Fruit fly (Drosophila melanogaster) whole organism, embryonic: ENCODE measurements around the gene RhoGAP19D.

ENCODE experiments used
- ATbp ChIP-seq: fragments of 200-800 bp; sonication (Bioruptor generic); optimal IDR thresholded peaks from 2 replicates; lab custom pipeline; 2017; ENCODE audit warnings: missing biosample characterization, mild to moderate bottlenecking, missing genetic modification characterization, missing genetic modification reagents
- Antp ChIP-seq: fragments of 200-800 bp; sonication (Bioruptor generic); optimal IDR thresholded peaks from 3 replicates; lab custom pipeline; 2016; ENCODE audit warnings: missing biosample characterization, missing genetic modification characterization
- Atf6 ChIP-seq: fragments of 200-800 bp; sonication (Bioruptor generic); IDR thresholded peaks from 2 replicates; pipeline ENCODE4 v1.3.6; 2022; ENCODE audit warnings: missing biosample characterization, missing genetic modification characterization
- Awh ChIP-seq: fragments of 200-800 bp; sonication (Bioruptor generic); IDR thresholded peaks from 2 replicates; pipeline ENCODE4, ENCODE4 v1.3.6; 2022; ENCODE audit warnings: missing biosample characterization, missing genetic modification characterization
- BtbVII ChIP-seq: fragments of 200-800 bp; sonication (Bioruptor generic); optimal IDR thresholded peaks from 3 replicates; lab custom pipeline; 2017; ENCODE audit warnings: missing biosample characterization, mild to moderate bottlenecking, missing genetic modification characterization
- CG10209 ChIP-seq: fragments of 200-800 bp; sonication (Bioruptor generic); optimal IDR thresholded peaks from 3 replicates; lab custom pipeline; 2017; ENCODE audit warnings: missing biosample characterization, mild to moderate bottlenecking, missing genetic modification characterization, missing genetic modification reagents
- CG11247 ChIP-seq: fragments of 200-800 bp; sonication (Bioruptor generic); IDR thresholded peaks from 2 replicates; pipeline ENCODE4 v1.3.6; 2022; ENCODE audit warnings: missing biosample characterization, missing genetic modification characterization
- CG11560 ChIP-seq: fragments of 200-800 bp; sonication (Bioruptor generic); IDR thresholded peaks from 3 replicates; pipeline ENCODE4 v1.3.6; 2022; ENCODE audit warnings: missing biosample characterization, missing genetic modification characterization
- CG13123 ChIP-seq: fragments of 200-800 bp; sonication (Bioruptor generic); optimal IDR thresholded peaks from 2 replicates; lab custom pipeline; 2016; ENCODE audit warnings: missing biosample characterization, missing genetic modification characterization
- CG13424 ChIP-seq: fragments of 200-800 bp; sonication (Bioruptor generic); optimal IDR thresholded peaks from 2 replicates; lab custom pipeline; 2019; ENCODE audit warnings: missing biosample characterization, mild to moderate bottlenecking, missing genetic modification characterization, moderate library complexity
- CG13775 ChIP-seq: fragments of 200-800 bp; sonication (Bioruptor generic); optimal IDR thresholded peaks from 3 replicates; lab custom pipeline; 2017; ENCODE audit warnings: missing biosample characterization, mild to moderate bottlenecking, missing genetic modification characterization
- CG1529 ChIP-seq: fragments of 200-800 bp; sonication (Bioruptor generic); optimal IDR thresholded peaks from 3 replicates; lab custom pipeline; 2018; ENCODE audit warnings: missing biosample characterization, missing genetic modification characterization
- CG1602 ChIP-seq: fragments of 200-800 bp; sonication (Bioruptor generic); optimal IDR thresholded peaks from 3 replicates; lab custom pipeline; 2016; ENCODE audit warnings: missing biosample characterization, missing genetic modification characterization
- CG16815 ChIP-seq: fragments of 200-800 bp; sonication (Bioruptor generic); optimal IDR thresholded peaks from 3 replicates; lab custom pipeline; 2017; ENCODE audit warnings: missing biosample characterization, mild to moderate bottlenecking, missing genetic modification characterization
- CG1792 ChIP-seq: fragments of 200-800 bp; sonication (Bioruptor generic); optimal IDR thresholded peaks from 2 replicates; lab custom pipeline; 2016; ENCODE audit warnings: missing biosample characterization, missing genetic modification characterization
- CG2712 ChIP-seq: fragments of 200-800 bp; optimal IDR thresholded peaks from 3 replicates; lab custom pipeline; 2019; ENCODE audit warnings: missing biosample characterization, mild to moderate bottlenecking, missing genetic modification characterization, moderate library complexity
- CG2875 ChIP-seq: fragments of 200-800 bp; sonication (Bioruptor generic); optimal IDR thresholded peaks from 2 replicates; lab custom pipeline; 2017; ENCODE audit warnings: missing biosample characterization, mild to moderate bottlenecking, missing genetic modification characterization, missing genetic modification reagents
- CG2889 ChIP-seq: fragments of 200-800 bp; sonication (Bioruptor generic); IDR thresholded peaks from 3 replicates; pipeline ENCODE4 v1.3.6; 2022; ENCODE audit warnings: missing biosample characterization, missing genetic modification characterization
- CG3281 ChIP-seq: fragments of 200-800 bp; sonication (Bioruptor generic); optimal IDR thresholded peaks from 3 replicates; lab custom pipeline; 2017; ENCODE audit warnings: missing biosample characterization, mild to moderate bottlenecking, missing genetic modification characterization
- CG4328 ChIP-seq: fragments of 200-800 bp; sonication (Bioruptor generic); optimal IDR thresholded peaks from 3 replicates; lab custom pipeline; 2017; ENCODE audit warnings: missing biosample characterization, missing genetic modification reagents, missing genetic modification characterization
- CG4730 ChIP-seq: fragments of 200-800 bp; sonication (Bioruptor generic); IDR thresholded peaks from 2 replicates; pipeline ENCODE4 v1.3.6; 2022; ENCODE audit warnings: missing biosample characterization, missing genetic modification characterization
- CG4820 ChIP-seq: fragments of 200-800 bp; sonication (Bioruptor generic); optimal IDR thresholded peaks from 3 replicates; lab custom pipeline; 2016; ENCODE audit warnings: missing biosample characterization, missing genetic modification characterization
- CG5180 ChIP-seq: fragments of 200-800 bp; sonication (Bioruptor generic); optimal IDR thresholded peaks from 3 replicates; lab custom pipeline; 2017; ENCODE audit warnings: missing biosample characterization, missing genetic modification characterization, mild to moderate bottlenecking, moderate library complexity, missing genetic modification reagents
- CG9215 ChIP-seq: fragments of 200-800 bp; sonication (Bioruptor generic); IDR thresholded peaks from 2 replicates; pipeline ENCODE4 v1.3.6; 2022; ENCODE audit warnings: missing biosample characterization, missing genetic modification characterization
- CkIIα-i1 ChIP-seq: fragments of 200-800 bp; sonication (Bioruptor generic); IDR thresholded peaks from 2 replicates; pipeline ENCODE4 v1.3.6; 2022; ENCODE audit warnings: missing biosample characterization, missing genetic modification characterization
- CoRest ChIP-seq: fragments of 200-800 bp; sonication (Bioruptor generic); optimal IDR thresholded peaks from 3 replicates; lab custom pipeline; 2018; ENCODE audit warnings: missing biosample characterization, mild to moderate bottlenecking, missing genetic modification characterization, moderate library complexity
- HHEX ChIP-seq: fragments of 200-800 bp; sonication (Bioruptor generic); optimal IDR thresholded peaks from 3 replicates; lab custom pipeline; 2017; ENCODE audit warnings: missing biosample characterization, mild to moderate bottlenecking, missing genetic modification characterization, missing genetic modification reagents
- HLH54F ChIP-seq: fragments of 200-800 bp; sonication (Bioruptor generic); optimal IDR thresholded peaks from 3 replicates; lab custom pipeline; 2016; ENCODE audit warnings: missing biosample characterization, missing genetic modification characterization
- NK7.1 ChIP-seq: fragments of 200-800 bp; sonication (Bioruptor generic); optimal IDR thresholded peaks from 3 replicates; lab custom pipeline; 2016; ENCODE audit warnings: missing biosample characterization, missing genetic modification characterization
- NfI ChIP-seq: fragments of 200-800 bp; sonication (Bioruptor generic); optimal IDR thresholded peaks from 3 replicates; lab custom pipeline; 2018; ENCODE audit warnings: missing biosample characterization, mild to moderate bottlenecking, missing genetic modification characterization, moderate library complexity
- Rfx ChIP-seq: fragments of 200-800 bp; sonication (Bioruptor generic); IDR thresholded peaks from 2 replicates; pipeline ENCODE4 v1.3.6; 2022; ENCODE audit warnings: missing biosample characterization, missing genetic modification characterization
- aop ChIP-seq: fragments of 200-800 bp; sonication (Bioruptor generic); IDR thresholded peaks from 2 replicates; pipeline ENCODE4 v1.3.6; 2022; ENCODE audit warnings: missing biosample characterization, missing genetic modification characterization
- az2 ChIP-seq: fragments of 200-800 bp; sonication (Bioruptor generic); optimal IDR thresholded peaks from 3 replicates; lab custom pipeline; 2016; ENCODE audit warnings: missing biosample characterization, missing genetic modification characterization
- bcd ChIP-seq: fragments of 200-800 bp; sonication (Bioruptor generic); optimal IDR thresholded peaks from 2 replicates; lab custom pipeline; 2017; ENCODE audit warnings: missing biosample characterization, mild to moderate bottlenecking, missing genetic modification characterization
- cato ChIP-seq: fragments of 200-800 bp; sonication (Bioruptor generic); optimal IDR thresholded peaks from 2 replicates; lab custom pipeline; 2016; ENCODE audit warnings: missing biosample characterization, missing genetic modification characterization, borderline replicate concordance
- crc ChIP-seq: fragments of 200-800 bp; sonication (Bioruptor generic); optimal IDR thresholded peaks from 2 replicates; lab custom pipeline; 2016; ENCODE audit warnings: missing biosample characterization, missing genetic modification characterization
- croc ChIP-seq: fragments of 200-800 bp; sonication (Bioruptor generic); conservative IDR thresholded peaks from 3 replicates; pipeline ENCODE4 v1.3.6; 2022; ENCODE audit warnings: missing biosample characterization, missing genetic modification characterization
- dpn ChIP-seq, 2 experiments: fragments of 200-800 bp; sonication (Bioruptor generic); optimal IDR thresholded peaks; 3 replicates each; lab custom pipeline; 2016; ENCODE audit warnings: missing biosample characterization in 2 of 2, missing genetic modification characterization in 2 of 2
- fu2 ChIP-seq: fragments of 200-800 bp; sonication (Bioruptor generic); optimal IDR thresholded peaks from 2 replicates; lab custom pipeline; 2016; ENCODE audit warnings: missing biosample characterization, missing genetic modification characterization
- ind ChIP-seq: fragments of 200-800 bp; sonication (Bioruptor generic); optimal IDR thresholded peaks from 3 replicates; lab custom pipeline; 2016; ENCODE audit warnings: missing biosample characterization, missing genetic modification characterization
- jigr1 ChIP-seq: fragments of 200-800 bp; sonication (Bioruptor generic); IDR thresholded peaks from 3 replicates; pipeline ENCODE4 v1.3.6; 2022; ENCODE audit warnings: missing biosample characterization, missing genetic modification characterization
- mam ChIP-seq: fragments of 200-800 bp; sonication (Bioruptor generic); optimal IDR thresholded peaks from 3 replicates; lab custom pipeline; 2016; ENCODE audit warnings: missing biosample characterization, missing genetic modification characterization
- onecut ChIP-seq: fragments of 200-800 bp; sonication (Bioruptor generic); IDR thresholded peaks from 2 replicates; pipeline ENCODE4 v1.3.6; 2022; ENCODE audit warnings: missing biosample characterization, missing genetic modification characterization
- psq ChIP-seq: fragments of 200-800 bp; sonication (Bioruptor generic); optimal IDR thresholded peaks from 2 replicates; lab custom pipeline; 2017; ENCODE audit warnings: missing biosample characterization, missing genetic modification characterization
- sens-2 ChIP-seq: fragments of 200-800 bp; sonication (Bioruptor generic); IDR thresholded peaks from 2 replicates; pipeline ENCODE4 v1.3.6; 2022; ENCODE audit warnings: missing biosample characterization, missing genetic modification characterization
- sisA ChIP-seq: fragments of 200-800 bp; sonication (Bioruptor generic); IDR thresholded peaks from 2 replicates; pipeline ENCODE4 v1.3.6; 2022; ENCODE audit warnings: missing biosample characterization, missing genetic modification characterization
- slbo ChIP-seq: fragments of 200-800 bp; sonication (Bioruptor generic); IDR thresholded peaks from 2 replicates; pipeline ENCODE4 v1.3.6; 2022; ENCODE audit warnings: missing biosample characterization, missing genetic modification characterization
- stc ChIP-seq: fragments of 200-800 bp; sonication (Bioruptor generic); IDR thresholded peaks from 2 replicates; pipeline ENCODE4 v1.3.6; 2022; ENCODE audit warnings: missing biosample characterization, missing genetic modification characterization
- tgo ChIP-seq: fragments of 200-800 bp; sonication (Bioruptor generic); IDR thresholded peaks from 3 replicates; pipeline ENCODE4 v1.3.6; 2022; ENCODE audit warnings: missing biosample characterization, missing genetic modification characterization
- tin ChIP-seq: fragments of 200-800 bp; sonication (Bioruptor generic); optimal IDR thresholded peaks from 3 replicates; lab custom pipeline; 2016; ENCODE audit warnings: missing biosample characterization, missing genetic modification characterization
- unpg ChIP-seq: fragments of 200-800 bp; sonication (Bioruptor generic); optimal IDR thresholded peaks from 3 replicates; lab custom pipeline; 2018; ENCODE audit warnings: missing biosample characterization, mild to moderate bottlenecking, missing genetic modification characterization, moderate library complexity

RhoGAP19D gene

dm6 chrX:20519049-20519448 lies 8.6 kb upstream of the RhoGAP19D start (continued):
- peak; percentile 43 for TF ChIP-seq CG2712 (tag; lab: Kevin White, UChicago)
- no peak for TF ChIP-seq CG13123 (GFP tag; lab: Kevin White, UChicago)
- peak; percentile 27 for TF ChIP-seq CG4820 (GFP tag; lab: Kevin White, UChicago)
- TF ChIP-seq Rfx (GFP tag; lab: Robert Waterston, UW) = peak; percentile 37; the same call in 1 of the 2 replicates
- TF ChIP-seq tgo (GFP tag; lab: Robert Waterston, UW) = peak; percentile 45; the same call in 2 of the 3 replicates
- peak; percentile 68 for TF ChIP-seq slbo (GFP tag; lab: Robert Waterston, UW)
- TF ChIP-seq CG1602 (GFP tag; lab: Kevin White, UChicago) = peak; percentile 19
- peak; percentile 26 for TF ChIP-seq CG1529 (GFP tag; lab: Kevin White, UChicago)
- peak; percentile 35; the same call in 1 of the 2 replicates for TF ChIP-seq Atf6 (GFP tag; lab: Robert Waterston, UW)
- TF ChIP-seq CG5180 (GFP tag; lab: Kevin White, UChicago) = no peak
- 0 out of 3 replicates have a peak, but pooled peaks have one; percentile 30 for TF ChIP-seq jigr1 (GFP tag; lab: Robert Waterston, UW)
- no peak; the same call in 1 of the 2 replicates for TF ChIP-seq CG11247
- TF ChIP-seq CkIIα-i1 (GFP tag; lab: Robert Waterston, UW) = no peak
- peak; percentile 30; the same call in 1 of the 2 replicates for TF ChIP-seq sens-2 (GFP tag; lab: Robert Waterston, UW)
- TF ChIP-seq stc (GFP tag; lab: Robert Waterston, UW) = peak; percentile 52; the same call in 1 of the 2 replicates
- TF ChIP-seq psq (GFP tag; lab: Kevin White, UChicago) = no peak
- TF ChIP-seq sisA (GFP tag; lab: Robert Waterston, UW) = peak; percentile 38; the same call in 1 of the 2 replicates
- no peak for TF ChIP-seq CG9215 (GFP tag; lab: Robert Waterston, UW)
- peak; percentile 23 for TF ChIP-seq cato (GFP tag; lab: Kevin White, UChicago)
- TF ChIP-seq CG3281 (GFP tag; lab: Kevin White, UChicago) = no peak
- peak; percentile 50 for TF ChIP-seq ATbp
- TF ChIP-seq HHEX (GFP tag; lab: Kevin White, UChicago) = peak; percentile 22
- TF ChIP-seq BtbVII (GFP tag; lab: Kevin White, UChicago) = no peak
- no peak for TF ChIP-seq CG2889 (GFP tag; lab: Robert Waterston, UW)
- no peak for TF ChIP-seq aop
- TF ChIP-seq Awh (GFP tag; lab: Robert Waterston, UW) = 0 out of 2 replicates have a peak, but pooled peaks have one; percentile 50
- peak; percentile 22 for TF ChIP-seq CG13775 (GFP tag; lab: Kevin White, UChicago)
- peak; percentile 21 for TF ChIP-seq CG2875 (GFP tag; lab: Kevin White, UChicago)
- TF ChIP-seq CG10209 (GFP tag; lab: Kevin White, UChicago) = peak; percentile 35
- no peak for TF ChIP-seq CG4328 (GFP tag; lab: Kevin White, UChicago)
- no peak for TF ChIP-seq HLH54F
- TF ChIP-seq CG16815 = peak; percentile 8
- TF ChIP-seq CoRest (tag; lab: Kevin White, UChicago) = peak; percentile 56
- peak; percentile 37 for TF ChIP-seq ind (GFP tag; lab: Kevin White, UChicago)
- peak; percentile 44; the same call in 1 of the 2 replicates for TF ChIP-seq onecut (GFP tag; lab: Robert Waterston, UW)
- peak; percentile 36 for TF ChIP-seq bcd (GFP tag; lab: Kevin White, UChicago)
- peak; percentile 54 for TF ChIP-seq az2 (GFP tag; lab: Kevin White, UChicago)
- TF ChIP-seq NfI (GFP tag; lab: Kevin White, UChicago) = peak; percentile 43
- no peak for TF ChIP-seq NK7.1
- peak; percentile 54 to 61 for TF ChIP-seq dpn (GFP tag; optimal IDR thresholded peaks at IDR 0.05; lab: Kevin White, UChicago)
- TF ChIP-seq CG11560 (tag; lab: Robert Waterston, UW) = no peak
- TF ChIP-seq croc = peak; percentile 26; the same call in 1 of the 3 replicates
- peak; percentile 36 for TF ChIP-seq mam (GFP tag; lab: Kevin White, UChicago)
- TF ChIP-seq crc (GFP tag; lab: Kevin White, UChicago) = no peak
- TF ChIP-seq tin (GFP tag; lab: Kevin White, UChicago) = peak; percentile 28
- TF ChIP-seq CG4730 (GFP tag; lab: Robert Waterston, UW) = 0 out of 2 replicates have a peak, but pooled peaks have one; percentile 23
- peak; percentile 57 for TF ChIP-seq unpg (GFP tag; lab: Kevin White, UChicago)
- peak; percentile 8 for TF ChIP-seq CG1792 (GFP tag; lab: Kevin White, UChicago)
- peak; percentile 24 for TF ChIP-seq Antp (GFP tag; lab: Kevin White, UChicago)
- TF ChIP-seq fu2 = peak; percentile 26
- TF ChIP-seq CG13424 (tag; lab: Kevin White, UChicago) = peak; percentile 51
